Worm (Caenorhabditis elegans) whole organism, L4 larva: ENCODE measurements around the gene lact-2.

ENCODE experiments used
- ces-1 ChIP-seq: fragments of 150-350 bp; sonication (generic microtip); optimal IDR thresholded peaks from 4 replicates; lab custom pipeline; 2014; ENCODE audit warnings: missing biosample characterization, missing genetic modification reagents, missing genetic modification characterization
- pha-4 ChIP-seq, 2 experiments: fragments of 150-350 bp in 1 of 2; fragments of 200-800 bp in 1 of 2; sonication (Bioruptor generic) in 1 of 2; IDR thresholded peaks in 1 of 2; optimal IDR thresholded peaks in 1 of 2; 2 replicates each; pipeline versions ENCODE4 v1.3.6 to Lab custom; 2014 to 2022; ENCODE audit warnings: missing genetic modification characterization in 2 of 2, missing genetic modification reagents in 2 of 2, missing biosample characterization in 1 of 2, missing compliant biosample characterization in 1 of 2
- spr-3 ChIP-seq: fragments of 200-800 bp; sonication (Bioruptor generic); optimal IDR thresholded peaks from 2 replicates; lab custom pipeline; 2018; ENCODE audit warnings: mild to moderate bottlenecking, missing genetic modification characterization, missing compliant biosample characterization

DNA sequence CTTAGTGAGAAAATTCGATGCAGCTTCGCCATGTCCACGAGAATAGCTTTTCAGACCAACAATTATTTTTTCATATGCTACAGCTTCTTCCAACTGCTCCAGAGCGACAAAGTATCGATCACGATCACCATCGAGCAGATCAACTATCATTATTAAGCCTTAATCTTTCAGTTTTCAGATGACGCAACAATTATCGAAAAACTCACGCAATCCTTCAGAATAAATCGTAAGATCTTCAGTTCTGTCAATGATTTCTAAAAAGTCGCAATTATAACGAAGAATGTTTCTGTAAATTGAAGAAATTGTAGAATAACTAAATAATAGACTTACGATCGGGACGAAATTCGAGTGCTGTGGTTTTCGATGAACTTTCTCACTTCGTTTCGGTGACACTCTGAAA, 8.5 kb downstream of the lact-2 start:
- no peak for TF ChIP-seq spr-3
- no peak for TF ChIP-seq pha-4 (GFP tag; IDR thresholded peaks at IDR 0.05; lab: Robert Waterston, UW)
- no peak for TF ChIP-seq pha-4 (tag; optimal IDR thresholded peaks at IDR 0.05; lab: Kevin White, UChicago)
- TF ChIP-seq ces-1 (GFP tag; lab: Kevin White, UChicago), result no peak
